Fruit fly (Drosophila melanogaster) whole organism, embryonic: Measurements from ENCODE around the gene CG8668.

ENCODE experiments used
- CG10321 ChIP-seq: fragments of 200-800 bp; sonication (Bioruptor generic); IDR thresholded peaks from 2 replicates; pipeline ENCODE4 v1.3.6; 2022; ENCODE audit warnings: missing biosample characterization, missing genetic modification characterization
- CG12155 ChIP-seq: fragments of 200-800 bp; sonication (Bioruptor generic); optimal IDR thresholded peaks from 3 replicates; lab custom pipeline; 2016; ENCODE audit warnings: missing biosample characterization, missing genetic modification characterization
- CG12391 ChIP-seq: fragments of 200-800 bp; sonication (Bioruptor generic); optimal IDR thresholded peaks from 3 replicates; lab custom pipeline; 2018; ENCODE audit warnings: missing biosample characterization, mild to moderate bottlenecking, missing genetic modification characterization, moderate library complexity
- CG12659 ChIP-seq: fragments of 200-800 bp; sonication (Bioruptor generic); optimal IDR thresholded peaks from 3 replicates; lab custom pipeline; 2017; ENCODE audit warnings: mild to moderate bottlenecking, missing biosample characterization, missing genetic modification reagents, missing genetic modification characterization
- CG12769 ChIP-seq: fragments of 200-800 bp; sonication (Bioruptor generic); optimal IDR thresholded peaks from 2 replicates; lab custom pipeline; 2019; ENCODE audit warnings: missing biosample characterization, mild to moderate bottlenecking, missing genetic modification characterization, moderate library complexity
- CG13894 ChIP-seq: fragments of 200-800 bp; sonication (Bioruptor generic); optimal IDR thresholded peaks from 3 replicates; lab custom pipeline; 2018; ENCODE audit warnings: missing biosample characterization, mild to moderate bottlenecking, missing genetic modification characterization, moderate library complexity
- CG15269 ChIP-seq: fragments of 200-800 bp; sonication (Bioruptor generic); optimal IDR thresholded peaks from 2 replicates; lab custom pipeline; 2018; ENCODE audit warnings: missing biosample characterization, mild to moderate bottlenecking, missing genetic modification characterization, moderate library complexity
- CG18599 ChIP-seq: fragments of 200-800 bp; sonication (Bioruptor generic); optimal IDR thresholded peaks from 3 replicates; lab custom pipeline; 2017; ENCODE audit warnings: missing biosample characterization, missing genetic modification characterization, mild to moderate bottlenecking, moderate library complexity, missing genetic modification reagents
- CG2199 ChIP-seq: fragments of 200-800 bp; sonication (Bioruptor generic); IDR thresholded peaks from 3 replicates; pipeline ENCODE4 v1.3.6; 2022; ENCODE audit warnings: missing biosample characterization, missing genetic modification characterization
- CG2678 ChIP-seq: fragments of 200-800 bp; sonication (Bioruptor generic); optimal IDR thresholded peaks from 3 replicates; lab custom pipeline; 2019; ENCODE audit warnings: missing biosample characterization, mild to moderate bottlenecking, missing genetic modification characterization, moderate library complexity
- CG6765 ChIP-seq: fragments of 200-800 bp; sonication (Bioruptor generic); optimal IDR thresholded peaks from 3 replicates; lab custom pipeline; 2017; ENCODE audit warnings: missing biosample characterization, mild to moderate bottlenecking, missing genetic modification characterization
- CG9727 ChIP-seq: fragments of 200-800 bp; sonication (Bioruptor generic); optimal IDR thresholded peaks from 3 replicates; lab custom pipeline; 2017; ENCODE audit warnings: missing biosample characterization, mild to moderate bottlenecking, missing genetic modification characterization
- CHES-1-like ChIP-seq: fragments of 200-800 bp; sonication (Bioruptor generic); optimal IDR thresholded peaks from 2 replicates; lab custom pipeline; 2016; ENCODE audit warnings: missing biosample characterization, missing genetic modification characterization
- CoRest ChIP-seq: fragments of 200-800 bp; sonication (Bioruptor generic); optimal IDR thresholded peaks from 3 replicates; lab custom pipeline; 2018; ENCODE audit warnings: missing biosample characterization, mild to moderate bottlenecking, missing genetic modification characterization, moderate library complexity
- D19A ChIP-seq: fragments of 200-800 bp; optimal IDR thresholded peaks from 3 replicates; lab custom pipeline; 2019; ENCODE audit warnings: missing biosample characterization, mild to moderate bottlenecking, missing genetic modification characterization, moderate library complexity
- Dbx ChIP-seq: fragments of 200-800 bp; sonication (Bioruptor generic); IDR thresholded peaks from 3 replicates; pipeline ENCODE4 v1.3.6; 2022; ENCODE audit warnings: missing biosample characterization, missing genetic modification characterization
- Deaf1 ChIP-seq: fragments of 200-800 bp; optimal IDR thresholded peaks from 3 replicates; lab custom pipeline; 2019; ENCODE audit warnings: missing biosample characterization, mild to moderate bottlenecking, missing genetic modification characterization, moderate library complexity
- Dek ChIP-seq: fragments of 200-800 bp; sonication (Bioruptor generic); optimal IDR thresholded peaks from 3 replicates; lab custom pipeline; 2019; ENCODE audit warnings: missing biosample characterization, mild to moderate bottlenecking, missing genetic modification characterization, moderate library complexity
- Gug ChIP-seq: fragments of 200-800 bp; sonication (Bioruptor generic); IDR thresholded peaks from 4 replicates; pipeline ENCODE4 v1.3.6; 2022; ENCODE audit warnings: missing biosample characterization, missing genetic modification characterization
- HmgZ ChIP-seq: fragments of 200-800 bp; sonication (Bioruptor generic); optimal IDR thresholded peaks from 2 replicates; lab custom pipeline; 2018; ENCODE audit warnings: missing biosample characterization, mild to moderate bottlenecking, missing genetic modification characterization
- Hr3 ChIP-seq: fragments of 200-800 bp; sonication (Bioruptor generic); optimal IDR thresholded peaks from 3 replicates; lab custom pipeline; 2016; ENCODE audit warnings: missing biosample characterization, missing genetic modification characterization
- Med ChIP-seq: fragments of 200-800 bp; sonication (Bioruptor generic); peaks from one replicate; lab custom pipeline; 2016; ENCODE audit warnings: missing biosample characterization, missing genetic modification characterization, mild to moderate bottlenecking, inconsistent platforms, moderate library complexity
- NC2β ChIP-seq: fragments of 200-800 bp; sonication (Bioruptor generic); optimal IDR thresholded peaks from 2 replicates; lab custom pipeline; 2016; ENCODE audit warnings: missing biosample characterization, missing genetic modification characterization
- Opbp ChIP-seq: fragments of 200-800 bp; sonication (Bioruptor generic); IDR thresholded peaks from 3 replicates; pipeline ENCODE4 v1.3.6; 2022; ENCODE audit warnings: missing biosample characterization, missing genetic modification characterization; ENCODE audit not compliant: partially characterized antibody
- Pdp1 ChIP-seq, 2 experiments: fragments of 200-800 bp; sonication (Bioruptor generic); optimal IDR thresholded peaks; 3 replicates each; lab custom pipeline; 2016; ENCODE audit warnings: missing biosample characterization in 2 of 2, missing genetic modification characterization in 2 of 2, mild to moderate bottlenecking in 1 of 2, moderate library complexity in 1 of 2
- Sox100B ChIP-seq: fragments of 200-800 bp; sonication (Bioruptor generic); optimal IDR thresholded peaks from 3 replicates; lab custom pipeline; 2018; ENCODE audit warnings: missing biosample characterization, mild to moderate bottlenecking, missing genetic modification characterization
- Ssrp ChIP-seq: fragments of 200-800 bp; sonication (Bioruptor generic); optimal IDR thresholded peaks from 2 replicates; lab custom pipeline; 2018; ENCODE audit warnings: missing biosample characterization, mild to moderate bottlenecking, missing genetic modification characterization, moderate library complexity
- cg ChIP-seq: fragments of 200-800 bp; sonication (Bioruptor generic); optimal IDR thresholded peaks from 3 replicates; lab custom pipeline; 2019; ENCODE audit warnings: missing biosample characterization, mild to moderate bottlenecking, missing genetic modification characterization, moderate library complexity
- chm ChIP-seq: fragments of 200-800 bp; sonication (Bioruptor generic); IDR thresholded peaks from 2 replicates; pipeline ENCODE4 v1.3.6; 2022; ENCODE audit warnings: missing biosample characterization, missing genetic modification characterization
- dan ChIP-seq: fragments of 200-800 bp; sonication (Bioruptor generic); IDR thresholded peaks from 2 replicates; pipeline ENCODE4 v1.3.6; 2022; ENCODE audit warnings: missing biosample characterization, missing genetic modification characterization
- dmrt99B ChIP-seq: fragments of 200-800 bp; sonication (Bioruptor generic); optimal IDR thresholded peaks from 2 replicates; lab custom pipeline; 2018; ENCODE audit warnings: missing biosample characterization, mild to moderate bottlenecking, missing genetic modification characterization, moderate library complexity
- dysf ChIP-seq: fragments of 200-800 bp; sonication (Bioruptor generic); IDR thresholded peaks from 3 replicates; pipeline ENCODE4 v1.3.6; 2022; ENCODE audit warnings: missing biosample characterization, missing genetic modification characterization
- en ChIP-seq: fragments of 200-800 bp; sonication (Bioruptor generic); optimal IDR thresholded peaks from 2 replicates; lab custom pipeline; 2016; ENCODE audit warnings: missing biosample characterization, missing genetic modification characterization
- exex ChIP-seq: fragments of 200-800 bp; sonication (Bioruptor generic); optimal IDR thresholded peaks from 4 replicates; lab custom pipeline; 2018; ENCODE audit warnings: missing biosample characterization, mild to moderate bottlenecking, missing genetic modification characterization, moderate library complexity
- fd3F ChIP-seq: fragments of 200-800 bp; sonication (Bioruptor generic); optimal IDR thresholded peaks from 2 replicates; lab custom pipeline; 2018; ENCODE audit warnings: missing biosample characterization, mild to moderate bottlenecking, missing genetic modification characterization, moderate library complexity
- fu2 ChIP-seq: fragments of 200-800 bp; sonication (Bioruptor generic); optimal IDR thresholded peaks from 2 replicates; lab custom pipeline; 2016; ENCODE audit warnings: missing biosample characterization, missing genetic modification characterization
- lab ChIP-seq: fragments of 200-800 bp; sonication (Bioruptor generic); optimal IDR thresholded peaks from 3 replicates; lab custom pipeline; 2017; ENCODE audit warnings: missing biosample characterization, missing genetic modification characterization, mild to moderate bottlenecking, moderate library complexity, missing genetic modification reagents
- lilli ChIP-seq: fragments of 200-800 bp; sonication (Bioruptor generic); optimal IDR thresholded peaks from 3 replicates; lab custom pipeline; 2016; ENCODE audit warnings: missing biosample characterization, missing genetic modification characterization
- lmd ChIP-seq: fragments of 200-800 bp; sonication (Bioruptor generic); IDR thresholded peaks from 2 replicates; pipeline ENCODE4 v1.3.6; 2022; ENCODE audit warnings: missing biosample characterization, missing genetic modification characterization
- mirr ChIP-seq: fragments of 200-800 bp; sonication (Bioruptor generic); optimal IDR thresholded peaks from 3 replicates; lab custom pipeline; 2018; ENCODE audit warnings: missing biosample characterization, mild to moderate bottlenecking, missing genetic modification characterization
- peb ChIP-seq: fragments of 200-800 bp; sonication (Bioruptor generic); IDR thresholded peaks from 2 replicates; pipeline ENCODE4 v1.3.6; 2022; ENCODE audit warnings: missing biosample characterization, missing genetic modification characterization
- rib ChIP-seq: fragments of 200-800 bp; sonication (Bioruptor generic); IDR thresholded peaks from 2 replicates; pipeline ENCODE4 v1.3.6; 2022; ENCODE audit warnings: missing biosample characterization, missing genetic modification characterization
- row ChIP-seq: fragments of 200-800 bp; sonication (Bioruptor generic); IDR thresholded peaks from 3 replicates; pipeline ENCODE4 v1.3.6; 2022; ENCODE audit warnings: missing biosample characterization, missing genetic modification characterization
- toy ChIP-seq: fragments of 200-800 bp; sonication (Bioruptor generic); IDR thresholded peaks from 2 replicates; pipeline ENCODE4 v1.3.6; 2022; ENCODE audit warnings: missing biosample characterization, missing genetic modification characterization
- twi ChIP-seq: fragments of 200-800 bp; optimal IDR thresholded peaks from 2 replicates; lab custom pipeline; 2019; ENCODE audit warnings: missing biosample characterization, mild to moderate bottlenecking, missing genetic modification characterization, moderate library complexity
- tx ChIP-seq: fragments of 200-800 bp; sonication (Bioruptor generic); optimal IDR thresholded peaks from 2 replicates; lab custom pipeline; 2016; ENCODE audit warnings: missing biosample characterization, missing genetic modification characterization
- wdn ChIP-seq: fragments of 200-800 bp; sonication (Bioruptor generic); IDR thresholded peaks from 2 replicates; pipeline ENCODE4 v1.3.6; 2022; ENCODE audit warnings: missing biosample characterization, missing genetic modification characterization
- zen2 ChIP-seq: fragments of 200-800 bp; sonication (Bioruptor generic); IDR thresholded peaks from 3 replicates; pipeline ENCODE4 v1.3.6; 2022; ENCODE audit warnings: missing biosample characterization, missing genetic modification characterization; ENCODE audit not compliant: partially characterized antibody

CG8668 gene

dm6 chr2L:8086736-8087467, 39.9 kb upstream of the CG8668 start (continued):
- TF ChIP-seq row (peak; percentile 65), Hr3 (no peak), mirr (GFP tag; lab: Kevin White, UChicago) (peak; percentile 32), dan (GFP tag; lab: Robert Waterston, UW) (no peak), D19A (tag; lab: Kevin White, UChicago) (peak; percentile 16), Dbx (0 out of 3 replicates have a peak, but pooled peaks have one; percentile 5), Deaf1 (tag; lab: Kevin White, UChicago) (peak; percentile 5), lmd (GFP tag; lab: Robert Waterston, UW) (0 out of 2 replicates have a peak, but pooled peaks have one; percentile 28), CG12659 (GFP tag; lab: Kevin White, UChicago) (peak; percentile 33), Gug (GFP tag; lab: Robert Waterston, UW) (no peak), dysf (GFP tag; lab: Robert Waterston, UW) (0 out of 3 replicates have a peak, but pooled peaks have one; percentile 19), Opbp (GFP tag; lab: Robert Waterston, UW) (no peak), lab (no peak), Dek (tag; lab: Kevin White, UChicago) (peak; percentile 23), CG13894 (tag; lab: Kevin White, UChicago) (peak; percentile 61), Pdp1 (GFP tag; optimal IDR thresholded peaks at IDR 0.05; lab: Kevin White, UChicago) (peak in 1 of 2 experiments; percentile 92), CG15269 (tag; lab: Kevin White, UChicago) (peak; percentile 36), CG12769 (tag; lab: Kevin White, UChicago) (peak; percentile 80), CHES-1-like (GFP tag; lab: Kevin White, UChicago) (peak; percentile 1), toy (no peak), fd3F (GFP tag; lab: Kevin White, UChicago) (no peak), tx (GFP tag; lab: Kevin White, UChicago) (no peak), lilli (peak; percentile 27), twi (no peak), chm (GFP tag; lab: Robert Waterston, UW) (0 out of 2 replicates have a peak, but pooled peaks have one; percentile 33), CoRest (tag; lab: Kevin White, UChicago) (peak; percentile 17), peb (GFP tag; lab: Robert Waterston, UW) (no peak), cg (peak; percentile 48), CG9727 (GFP tag; lab: Kevin White, UChicago) (no peak), CG6765 (GFP tag; lab: Kevin White, UChicago) (no peak), CG12391 (tag; lab: Kevin White, UChicago) (peak; percentile 45), Sox100B (GFP tag; lab: Kevin White, UChicago) (no peak), dmrt99B (peak; percentile 2), fu2 (peak; percentile 27), CG2678 (peak; percentile 36), CG2199 (GFP tag; lab: Robert Waterston, UW) (0 out of 3 replicates have a peak, but pooled peaks have one; percentile 49), exex (tag; lab: Kevin White, UChicago) (peak; percentile 38), wdn (GFP tag; lab: Robert Waterston, UW) (no peak), NC2β (GFP tag; lab: Kevin White, UChicago) (no peak), CG18599 (GFP tag; lab: Kevin White, UChicago) (peak; percentile 50), HmgZ (tag; lab: Kevin White, UChicago) (peak; percentile 17), zen2 (0 out of 3 replicates have a peak, but pooled peaks have one; percentile 40), en (GFP tag; lab: Kevin White, UChicago) (no peak), Ssrp (peak; percentile 15), Med (peak; percentile 83), CG12155 (peak; percentile 19), rib (GFP tag; lab: Robert Waterston, UW) (0 out of 2 replicates have a peak, but pooled peaks have one; percentile 59), CG10321 (0 out of 2 replicates have a peak, but pooled peaks have one; percentile 12)
